Fruit fly (Drosophila melanogaster) whole organism, prepupa: ENCODE measurements around the gene CG7840.

Source experiments
- Blimp-1 ChIP-seq: fragments of 200-800 bp; sonication (Bioruptor generic); optimal IDR thresholded peaks from 3 replicates; lab custom pipeline; 2017; ENCODE audit warnings: missing biosample characterization, missing genetic modification characterization, mild to moderate bottlenecking, moderate library complexity, missing genetic modification reagents
- CG10669 ChIP-seq: fragments of 200-800 bp; sonication (Bioruptor generic); optimal IDR thresholded peaks from 3 replicates; lab custom pipeline; 2018; ENCODE audit warnings: missing biosample characterization, mild to moderate bottlenecking, missing genetic modification characterization, moderate library complexity
- CG11294 ChIP-seq: fragments of 200-800 bp; sonication (Bioruptor generic); IDR thresholded peaks from 2 replicates; pipeline ENCODE4 v1.3.6; 2022; ENCODE audit warnings: missing biosample characterization, missing genetic modification characterization
- CG11762 ChIP-seq: fragments of 200-800 bp; sonication (Bioruptor generic); optimal IDR thresholded peaks from 3 replicates; lab custom pipeline; 2016; ENCODE audit warnings: missing biosample characterization, missing genetic modification characterization; ENCODE audit not compliant: insufficient read depth
- CG11902 ChIP-seq: fragments of 200-800 bp; sonication (Bioruptor generic); optimal IDR thresholded peaks from 3 replicates; lab custom pipeline; 2016; ENCODE audit warnings: missing biosample characterization, missing genetic modification characterization
- CG15336 ChIP-seq: fragments of 200-800 bp; sonication (Bioruptor generic); IDR thresholded peaks from 2 replicates; pipeline ENCODE4 v1.3.6; 2022; ENCODE audit warnings: missing biosample characterization, missing genetic modification characterization
- CG1621 ChIP-seq: fragments of 200-800 bp; sonication (Bioruptor generic); optimal IDR thresholded peaks from 3 replicates; lab custom pipeline; 2018; ENCODE audit warnings: missing biosample characterization, mild to moderate bottlenecking, missing genetic modification characterization
- CG16779 ChIP-seq: fragments of 200-800 bp; sonication (Bioruptor generic); optimal IDR thresholded peaks from 3 replicates; lab custom pipeline; 2017; ENCODE audit warnings: missing biosample characterization, mild to moderate bottlenecking, missing genetic modification characterization
- CG3032 ChIP-seq: fragments of 200-800 bp; optimal IDR thresholded peaks from 2 replicates; lab custom pipeline; 2019; ENCODE audit warnings: missing biosample characterization, mild to moderate bottlenecking, missing genetic modification characterization, moderate library complexity
- CG32006 ChIP-seq: fragments of 200-800 bp; sonication (Bioruptor generic); optimal IDR thresholded peaks from 3 replicates; lab custom pipeline; 2017; ENCODE audit warnings: missing biosample characterization, mild to moderate bottlenecking, missing genetic modification characterization
- CG4318 ChIP-seq: fragments of 200-800 bp; sonication (Bioruptor generic); optimal IDR thresholded peaks from 3 replicates; lab custom pipeline; 2017; ENCODE audit warnings: missing biosample characterization, mild to moderate bottlenecking, missing genetic modification characterization
- CG6163 ChIP-seq: fragments of 200-800 bp; sonication (Bioruptor generic); IDR thresholded peaks from 3 replicates; pipeline ENCODE4 v1.3.6; 2022; ENCODE audit warnings: missing biosample characterization, missing genetic modification characterization
- CG6276 ChIP-seq: fragments of 200-800 bp; sonication (Bioruptor generic); optimal IDR thresholded peaks from 2 replicates; lab custom pipeline; 2017; ENCODE audit warnings: missing biosample characterization, mild to moderate bottlenecking, missing genetic modification characterization
- CG6808 ChIP-seq: fragments of 200-800 bp; sonication (Bioruptor generic); optimal IDR thresholded peaks from 3 replicates; lab custom pipeline; 2017; ENCODE audit warnings: missing biosample characterization, missing genetic modification characterization, mild to moderate bottlenecking, moderate library complexity, missing genetic modification reagents
- CG6854 ChIP-seq: fragments of 200-800 bp; sonication (Bioruptor generic); optimal IDR thresholded peaks from 2 replicates; lab custom pipeline; 2017; ENCODE audit warnings: missing biosample characterization, mild to moderate bottlenecking, missing genetic modification characterization
- CG7368 ChIP-seq: fragments of 200-800 bp; sonication (Bioruptor generic); optimal IDR thresholded peaks from 3 replicates; lab custom pipeline; 2016; ENCODE audit warnings: missing biosample characterization, missing genetic modification characterization
- CG8119 ChIP-seq: fragments of 200-800 bp; sonication (Bioruptor generic); IDR thresholded peaks from 3 replicates; pipeline ENCODE4 v1.3.6; 2022; ENCODE audit warnings: missing biosample characterization, missing genetic modification characterization
- CG8632 ChIP-seq: fragments of 200-800 bp; sonication (Bioruptor generic); optimal IDR thresholded peaks from 3 replicates; lab custom pipeline; 2016; ENCODE audit warnings: missing biosample characterization, missing genetic modification characterization
- CG9139 ChIP-seq: fragments of 200-800 bp; sonication (Bioruptor generic); optimal IDR thresholded peaks from 3 replicates; lab custom pipeline; 2017; ENCODE audit warnings: missing biosample characterization, mild to moderate bottlenecking, missing genetic modification characterization
- Eip75B ChIP-seq: fragments of 200-800 bp; sonication (Bioruptor generic); optimal IDR thresholded peaks from 3 replicates; lab custom pipeline; 2016; ENCODE audit warnings: missing biosample characterization, missing genetic modification characterization
- Eip78C ChIP-seq: fragments of 200-800 bp; sonication (Bioruptor generic); peaks from one replicate; lab custom pipeline; 2016; ENCODE audit warnings: missing biosample characterization, missing genetic modification characterization
- Eip93F ChIP-seq: fragments of 200-800 bp; sonication (Bioruptor generic); optimal IDR thresholded peaks from 2 replicates; lab custom pipeline; 2016; ENCODE audit warnings: missing biosample characterization, mild to moderate bottlenecking, missing genetic modification characterization
- Ets96B ChIP-seq: fragments of 200-800 bp; optimal IDR thresholded peaks from 2 replicates; lab custom pipeline; 2019; ENCODE audit warnings: missing biosample characterization, mild to moderate bottlenecking, missing genetic modification characterization, moderate library complexity
- Hr39 ChIP-seq: fragments of 200-800 bp; sonication (Bioruptor generic); optimal IDR thresholded peaks from 2 replicates; lab custom pipeline; 2016; ENCODE audit warnings: missing biosample characterization, missing genetic modification characterization
- Hr4 ChIP-seq: fragments of 200-800 bp; sonication (Bioruptor generic); optimal IDR thresholded peaks from 3 replicates; lab custom pipeline; 2016; ENCODE audit warnings: missing biosample characterization, missing genetic modification characterization
- Lpt ChIP-seq: fragments of 200-800 bp; sonication (Bioruptor generic); optimal IDR thresholded peaks from 3 replicates; lab custom pipeline; 2016; ENCODE audit warnings: missing biosample characterization, missing genetic modification characterization
- Met ChIP-seq: fragments of 200-800 bp; sonication (Bioruptor generic); optimal IDR thresholded peaks from 3 replicates; lab custom pipeline; 2016; ENCODE audit warnings: missing biosample characterization, missing genetic modification characterization
- OdsH ChIP-seq: fragments of 200-800 bp; sonication (Bioruptor generic); optimal IDR thresholded peaks from 3 replicates; lab custom pipeline; 2016; ENCODE audit warnings: missing biosample characterization, missing genetic modification characterization
- Smox ChIP-seq: fragments of 200-800 bp; sonication (Bioruptor generic); optimal IDR thresholded peaks from 3 replicates; lab custom pipeline; 2016; ENCODE audit warnings: missing biosample characterization, missing genetic modification characterization
- Sox102F ChIP-seq: fragments of 200-800 bp; sonication (Bioruptor generic); optimal IDR thresholded peaks from 2 replicates; lab custom pipeline; 2016; ENCODE audit warnings: missing biosample characterization, mild to moderate bottlenecking, missing genetic modification characterization
- Sox14 ChIP-seq: fragments of 200-800 bp; sonication (Bioruptor generic); optimal IDR thresholded peaks from 3 replicates; lab custom pipeline; 2016; ENCODE audit warnings: missing biosample characterization, missing genetic modification characterization
- achi ChIP-seq: fragments of 200-800 bp; sonication (Bioruptor generic); optimal IDR thresholded peaks from 3 replicates; lab custom pipeline; 2016; ENCODE audit warnings: missing biosample characterization, missing genetic modification characterization
- dac ChIP-seq: fragments of 200-800 bp; sonication (Bioruptor generic); optimal IDR thresholded peaks from 2 replicates; lab custom pipeline; 2017; ENCODE audit warnings: missing biosample characterization, mild to moderate bottlenecking, missing genetic modification characterization
- dsx ChIP-seq: fragments of 200-800 bp; optimal IDR thresholded peaks from 3 replicates; lab custom pipeline; 2019; ENCODE audit warnings: missing biosample characterization, mild to moderate bottlenecking, missing genetic modification characterization, moderate library complexity; ENCODE audit not compliant: poor library complexity, severe bottlenecking
- eg ChIP-seq: fragments of 200-800 bp; sonication (Bioruptor generic); IDR thresholded peaks from 3 replicates; pipeline ENCODE4 v1.3.6; 2022; ENCODE audit warnings: missing biosample characterization, missing genetic modification characterization
- fd59A ChIP-seq: fragments of 200-800 bp; sonication (Bioruptor generic); optimal IDR thresholded peaks from 2 replicates; lab custom pipeline; 2017; ENCODE audit warnings: missing biosample characterization, mild to moderate bottlenecking, missing genetic modification characterization, missing genetic modification reagents
- fd85E ChIP-seq: fragments of 200-800 bp; sonication (Bioruptor generic); optimal IDR thresholded peaks from 3 replicates; lab custom pipeline; 2016; ENCODE audit warnings: missing biosample characterization, missing genetic modification characterization
- fkh ChIP-seq: fragments of 200-800 bp; sonication (Bioruptor generic); optimal IDR thresholded peaks from 3 replicates; lab custom pipeline; 2017; ENCODE audit warnings: missing biosample characterization, mild to moderate bottlenecking, missing genetic modification characterization, moderate library complexity
- lz ChIP-seq: fragments of 200-800 bp; sonication (Bioruptor generic); optimal IDR thresholded peaks from 3 replicates; lab custom pipeline; 2016; ENCODE audit warnings: missing biosample characterization, missing genetic modification characterization
- net ChIP-seq: fragments of 200-800 bp; sonication (Bioruptor generic); optimal IDR thresholded peaks from 3 replicates; lab custom pipeline; 2016; ENCODE audit warnings: missing biosample characterization, missing genetic modification characterization
- pdm3 ChIP-seq: fragments of 200-800 bp; sonication (Bioruptor generic); optimal IDR thresholded peaks from 3 replicates; lab custom pipeline; 2016; ENCODE audit warnings: missing biosample characterization, missing genetic modification characterization
- ss ChIP-seq, 2 experiments: fragments of 200-800 bp; sonication (Bioruptor generic); optimal IDR thresholded peaks; 2 replicates in 1 of 2; 3 replicates in 1 of 2; lab custom pipeline; 2017 to 2018; ENCODE audit warnings: mild to moderate bottlenecking in 2 of 2, missing biosample characterization in 2 of 2, missing genetic modification characterization in 2 of 2, moderate library complexity in 1 of 2
- svp ChIP-seq: fragments of 200-800 bp; sonication (Bioruptor generic); peaks from one replicate; lab custom pipeline; 2016; ENCODE audit warnings: missing biosample characterization, missing genetic modification characterization
- topi ChIP-seq: fragments of 200-800 bp; sonication (Bioruptor generic); optimal IDR thresholded peaks from 3 replicates; lab custom pipeline; 2016; ENCODE audit warnings: missing biosample characterization, missing genetic modification characterization
- vri ChIP-seq: fragments of 200-800 bp; sonication (Bioruptor generic); optimal IDR thresholded peaks from 3 replicates; lab custom pipeline; 2016; ENCODE audit warnings: missing biosample characterization, mild to moderate bottlenecking, missing genetic modification characterization

Gene CG7840

DNA sequence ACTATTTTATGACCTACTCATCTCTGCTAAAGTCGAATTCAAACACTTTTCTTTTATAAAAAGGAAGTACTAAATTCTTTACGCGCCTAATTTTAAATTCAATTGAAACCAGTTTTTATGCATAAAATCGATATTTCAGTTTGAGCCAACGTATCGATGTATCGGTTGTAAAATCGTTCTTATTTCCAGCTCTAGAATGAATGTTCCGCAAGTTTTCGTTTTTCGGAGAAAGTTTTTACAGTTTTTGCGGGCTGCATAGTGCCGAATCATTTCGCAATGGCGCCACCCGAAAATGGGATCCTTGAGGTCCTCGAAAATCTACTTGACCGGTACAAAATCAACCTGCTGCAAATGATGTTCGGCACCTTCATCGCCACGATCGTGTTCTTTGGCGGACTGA, at the start of gene CG7840:
TSS of gene CG7840 (plus strand) at position 178 of the 400 bp plus-strand sequence.
- TF ChIP-seq Blimp-1 (GFP tag; lab: Kevin White, UChicago) (peak; percentile 14), Eip93F (GFP tag; lab: Kevin White, UChicago) (no peak)
- TF ChIP-seq, all 60 proteins: peak for 1

DNA sequence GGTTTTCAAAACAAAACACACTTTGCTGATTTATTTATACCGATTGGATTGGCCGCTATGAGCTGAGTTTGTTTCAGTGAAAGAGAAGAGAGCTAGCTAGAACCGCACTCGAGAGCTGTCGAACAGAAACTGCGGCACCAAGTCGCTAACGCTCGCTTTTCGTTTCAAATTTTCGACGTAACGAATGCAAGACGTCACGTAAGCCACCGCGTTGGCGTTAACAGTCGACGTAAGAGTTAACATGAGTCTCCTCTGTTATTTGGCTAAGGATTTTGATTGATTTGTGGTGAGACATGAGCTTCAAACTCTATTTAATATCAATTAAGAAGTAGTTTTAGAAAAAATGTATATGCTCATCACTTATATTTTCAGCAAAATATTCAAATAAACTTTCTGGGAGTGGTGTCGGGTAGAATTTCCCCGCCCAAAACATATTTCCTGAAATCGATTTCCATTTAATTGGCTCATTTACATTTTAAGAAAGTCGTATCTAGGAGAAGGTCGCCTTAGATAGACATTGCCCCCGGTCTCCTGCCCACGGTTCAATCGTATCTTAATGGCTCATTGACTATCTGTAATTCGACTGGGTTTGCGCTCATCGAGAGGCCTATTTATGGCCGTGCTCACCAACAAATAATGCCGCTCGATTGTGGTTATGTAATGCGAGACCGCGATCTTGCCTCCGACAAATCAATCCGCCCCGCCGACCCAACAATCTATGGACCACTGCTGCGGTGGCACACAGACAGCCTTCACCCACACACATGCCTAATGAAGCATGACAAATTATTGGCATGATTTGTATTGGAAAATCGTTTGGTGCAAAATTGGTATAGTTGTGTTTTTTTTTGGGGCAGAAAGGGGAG, 47.8 kb upstream of the CG7840 start, which contains the start of gene CG8086:
TSS of gene CG8086 (minus strand) at position 102 of the 866 bp plus-strand sequence.
- TF ChIP-seq Hr4 (GFP tag; lab: Kevin White, UChicago) (no peak), net (GFP tag; lab: Kevin White, UChicago) (no peak), eg (0 out of 3 replicates have a peak, but pooled peaks have one; percentile 18)
- TF ChIP-seq, all 60 proteins: peak for 1

DNA sequence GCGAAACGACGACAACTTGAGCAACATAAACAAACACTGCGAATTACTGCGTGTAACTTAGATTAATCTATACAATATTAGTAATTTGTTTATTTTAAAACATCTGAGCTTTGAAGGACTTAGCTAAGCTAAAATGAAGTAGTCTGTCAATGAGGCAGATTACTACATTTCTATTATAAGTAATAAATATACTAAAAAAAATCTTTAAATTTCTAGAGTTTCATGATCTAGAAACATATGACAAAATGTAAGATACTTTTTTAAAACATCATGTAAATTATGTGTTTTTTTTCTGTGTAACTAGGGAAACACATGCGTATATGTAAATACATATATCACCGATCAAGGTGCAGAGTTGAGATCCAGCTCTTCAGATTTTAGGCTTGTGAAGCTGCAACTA, 39.2 kb upstream of the CG7840 start:
- TF ChIP-seq CG11294 (peak; percentile 62), CG15336 (GFP tag; lab: Robert Waterston, UW) (peak; percentile 90), lz (GFP tag; lab: Kevin White, UChicago) (peak; percentile 37), Lpt (GFP tag; lab: Kevin White, UChicago) (peak; percentile 22), Eip75B (GFP tag; lab: Kevin White, UChicago) (no peak), CG11762 (GFP tag; lab: Kevin White, UChicago) (peak; percentile 76), fkh (GFP tag; lab: Kevin White, UChicago) (no peak), Eip78C (GFP tag; lab: Kevin White, UChicago) (peak; percentile 93), Ets96B (tag; lab: Kevin White, UChicago) (peak; percentile 57), CG11902 (GFP tag; lab: Kevin White, UChicago) (peak; percentile 40), eg (peak; percentile 84), OdsH (GFP tag; lab: Kevin White, UChicago) (peak; percentile 83), Met (GFP tag; lab: Kevin White, UChicago) (peak; percentile 28), CG32006 (GFP tag; lab: Kevin White, UChicago) (peak; percentile 83), CG1621 (tag; lab: Kevin White, UChicago) (no peak), Hr4 (GFP tag; lab: Kevin White, UChicago) (peak; percentile 54), pdm3 (peak; percentile 54), Sox14 (GFP tag; lab: Kevin White, UChicago) (peak; percentile 23), CG8632 (GFP tag; lab: Kevin White, UChicago) (peak; percentile 67), CG3032 (tag; lab: Kevin White, UChicago) (peak; percentile 85), topi (GFP tag; lab: Kevin White, UChicago) (peak; percentile 49), CG6276 (peak; percentile 84), achi (GFP tag; lab: Kevin White, UChicago) (peak; percentile 80), dac (peak; percentile 0), vri (GFP tag; lab: Kevin White, UChicago) (no peak), CG16779 (peak; percentile 20), dsx (peak; percentile 82), ss (GFP tag; optimal IDR thresholded peaks at IDR 0.05; lab: Kevin White, UChicago) (peak; percentile 78 to 87), Hr39 (GFP tag; lab: Kevin White, UChicago) (no peak), CG8119 (GFP tag; lab: Robert Waterston, UW) (peak; percentile 92), Smox (peak; percentile 36), CG4318 (peak; percentile 61), net (GFP tag; lab: Kevin White, UChicago) (peak; percentile 83), CG6163 (GFP tag; lab: Robert Waterston, UW) (peak; percentile 72; the same call in 2 of the 3 replicates), svp (GFP tag; lab: Kevin White, UChicago) (peak; percentile 70), CG9139 (GFP tag; lab: Kevin White, UChicago) (peak; percentile 81), CG6808 (peak; percentile 83), CG10669 (peak; percentile 77), CG7368 (GFP tag; lab: Kevin White, UChicago) (peak; percentile 53), fd85E (no peak), Sox102F (GFP tag; lab: Kevin White, UChicago) (no peak), CG6854 (GFP tag; lab: Kevin White, UChicago) (no peak), fd59A (GFP tag; lab: Kevin White, UChicago) (peak; percentile 68)
